Fruit fly (Drosophila melanogaster): ENCODE results near the gene CG14556.

DNA sequence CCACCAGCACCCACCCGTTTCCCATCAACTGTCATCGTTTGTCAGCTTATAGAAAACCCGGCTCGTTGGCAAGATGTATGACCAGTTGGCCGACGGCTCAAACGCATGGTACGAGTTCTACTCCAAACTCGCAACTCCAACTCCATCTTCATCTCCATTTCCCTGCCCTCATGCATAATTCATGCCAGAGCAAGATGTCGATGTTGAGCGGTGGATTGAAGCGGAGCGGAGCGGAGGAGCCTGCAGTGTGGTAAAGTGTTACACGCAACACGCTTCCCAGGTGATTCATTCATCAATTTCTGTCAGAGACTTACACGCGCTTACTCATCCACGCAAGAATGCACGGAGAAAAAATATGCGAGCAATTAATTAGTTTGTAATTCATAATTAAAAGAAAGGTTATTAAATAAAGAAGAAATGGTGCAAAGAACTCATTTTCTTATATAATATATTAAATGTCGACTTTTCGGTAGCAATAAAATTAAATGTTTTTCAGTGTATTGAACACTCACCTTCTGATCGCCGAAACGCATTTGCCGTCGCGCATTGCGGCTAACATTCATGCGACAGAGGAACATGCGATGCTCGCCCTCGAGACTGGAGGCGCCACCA lies 45.0 kb upstream of the CG14556 start:
- TF ChIP-seq CG8478 (optimal IDR thresholded peaks at IDR 0.05), result no peak
- TF ChIP-seq CTCF (optimal IDR thresholded peaks at IDR 0.05), result no peak

Measured in S2 (cell line).